Worm (Caenorhabditis elegans): ENCODE results near the gene pnk-4.
A peak's percentile ranks its signal among the peaks of the same experiment; 100 is the strongest.

Gene pnk-4

DNA sequence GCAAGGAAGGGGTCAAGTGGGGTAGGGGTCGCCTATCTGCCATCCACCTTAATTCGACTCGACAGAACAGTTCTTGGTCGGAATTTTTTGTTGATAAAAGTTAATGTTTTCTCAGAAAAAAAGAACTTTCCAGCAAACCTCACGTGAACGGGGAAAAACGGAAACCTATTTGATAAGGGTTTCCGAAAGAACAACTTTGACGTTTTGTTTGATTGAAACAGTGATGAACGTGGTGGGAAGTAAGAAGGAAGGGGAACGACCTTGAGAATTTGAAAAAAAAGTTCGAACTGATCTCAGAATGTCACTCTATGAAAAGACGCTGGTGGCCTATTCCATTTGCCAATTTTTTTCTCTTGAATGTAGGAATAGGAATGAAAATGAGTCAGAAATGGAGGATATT is 34.7 kb downstream of the pnk-4 start:
- TF ChIP-seq tbx-2 (tag; optimal IDR thresholded peaks at IDR 0.05) (no peak), skn-1 (tag; optimal IDR thresholded peaks at IDR 0.05) (no peak), egl-5 (tag; optimal IDR thresholded peaks at IDR 0.05) (no peak), ceh-28 (tag; optimal IDR thresholded peaks at IDR 0.05) (no peak), fos-1 (tag; optimal IDR thresholded peaks at IDR 0.05) (no peak), fkh-10 (GFP tag; optimal IDR thresholded peaks at IDR 0.05) (no peak), mml-1 (tag; optimal IDR thresholded peaks at IDR 0.05) (no peak), nhr-28 (tag; optimal IDR thresholded peaks at IDR 0.05) (no peak), nhr-25 (tag; optimal IDR thresholded peaks at IDR 0.05) (no peak), ceh-82 (tag; optimal IDR thresholded peaks at IDR 0.05) (no peak), nhr-43 (tag; optimal IDR thresholded peaks at IDR 0.05; ENCODE audit: poor library complexity, severe bottlenecking) (no peak), elt-2 (tag; optimal IDR thresholded peaks at IDR 0.05) (peak; percentile 36), nhr-67 (tag; optimal IDR thresholded peaks at IDR 0.05) (no peak), daf-12 (tag; optimal IDR thresholded peaks at IDR 0.05) (no peak), nhr-23 (tag; optimal IDR thresholded peaks at IDR 0.05) (peak; percentile 9), pha-4 (tag; optimal IDR thresholded peaks at IDR 0.05) (no peak)

DNA sequence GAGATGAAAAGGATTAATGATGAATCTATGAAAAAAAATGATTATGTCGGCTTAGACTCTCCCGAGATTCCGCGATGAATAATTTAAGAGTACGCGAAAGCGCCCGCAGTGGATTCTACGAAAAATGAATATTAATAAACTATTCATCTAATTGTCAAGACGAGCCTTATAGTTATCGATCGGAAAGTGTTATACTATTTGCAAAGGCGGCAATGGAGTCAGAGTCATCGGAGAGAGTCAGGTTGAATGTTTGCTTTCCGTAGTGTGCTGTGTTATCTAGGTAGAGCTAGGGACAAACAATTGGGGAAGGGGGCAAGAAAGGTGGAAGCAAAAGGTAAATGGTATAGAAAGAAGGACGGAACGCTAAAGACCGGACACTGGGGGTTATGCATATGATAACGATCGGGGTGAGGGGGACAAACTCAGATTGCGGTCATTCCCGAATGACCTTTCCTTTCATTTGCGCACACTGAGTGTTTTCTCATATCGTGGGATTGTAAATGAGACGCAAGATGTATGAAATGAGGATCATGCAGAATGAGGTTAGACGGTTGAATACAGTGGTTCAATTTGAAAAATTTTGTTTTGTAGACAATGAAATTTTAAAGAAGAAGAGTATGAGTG is 35.3 kb downstream of the pnk-4 start:
- TF ChIP-seq unc-39 (tag; optimal IDR thresholded peaks at IDR 0.05): no peak
- TF ChIP-seq egl-27 (tag; optimal IDR thresholded peaks at IDR 0.05): no peak
- no peak for TF ChIP-seq nhr-43 (tag; optimal IDR thresholded peaks at IDR 0.05; ENCODE audit: poor library complexity, severe bottlenecking)
- TF ChIP-seq nhr-25 (tag; optimal IDR thresholded peaks at IDR 0.05): peak; percentile 26
- no peak for TF ChIP-seq unc-62 (GFP tag; optimal IDR thresholded peaks at IDR 0.05)
- no peak for TF ChIP-seq ztf-4 (tag; optimal IDR thresholded peaks at IDR 0.05)
- TF ChIP-seq nhr-23 (tag; optimal IDR thresholded peaks at IDR 0.05): peak; percentile 18
- TF ChIP-seq nhr-77 (tag; optimal IDR thresholded peaks at IDR 0.05): no peak
- TF ChIP-seq skn-1 (tag; optimal IDR thresholded peaks at IDR 0.05): no peak
- peak; percentile 85 for TF ChIP-seq pha-4 (tag; optimal IDR thresholded peaks at IDR 0.05)
- TF ChIP-seq elt-3 (tag; optimal IDR thresholded peaks at IDR 0.05): no peak
- TF ChIP-seq fkh-2 (tag; optimal IDR thresholded peaks at IDR 0.05): no peak
- no peak for TF ChIP-seq ceh-28 (tag; optimal IDR thresholded peaks at IDR 0.05)
- TF ChIP-seq nhr-11 (tag; optimal IDR thresholded peaks at IDR 0.05): no peak
- TF ChIP-seq daf-12 (tag; optimal IDR thresholded peaks at IDR 0.05): no peak
- no peak for TF ChIP-seq lin-39 (tag; optimal IDR thresholded peaks at IDR 0.05)
- peak; percentile 30 for TF ChIP-seq pqm-1 (tag; optimal IDR thresholded peaks at IDR 0.05)
- TF ChIP-seq aly-2 (tag; optimal IDR thresholded peaks at IDR 0.05): no peak
- TF ChIP-seq elt-2 (tag; optimal IDR thresholded peaks at IDR 0.05): peak; percentile 22

DNA sequence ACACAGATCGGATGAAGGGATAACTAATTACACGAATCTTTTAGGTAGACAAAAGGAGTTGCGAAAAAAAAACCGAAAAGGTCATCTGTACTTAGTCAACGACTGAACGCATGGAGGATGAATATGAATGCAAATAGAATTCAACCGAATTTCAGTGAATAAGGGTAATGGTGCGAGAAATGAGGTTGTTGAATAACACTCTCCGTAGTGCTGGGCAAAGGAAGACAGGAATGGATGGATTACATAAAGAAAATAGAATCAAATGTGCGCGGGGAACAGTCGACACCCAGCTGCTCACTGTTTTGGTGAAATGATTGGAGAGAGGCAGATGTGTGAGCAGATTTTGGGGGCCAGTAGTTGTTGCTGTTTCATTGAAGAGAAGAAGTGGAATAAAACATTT is 36.6 kb downstream of the pnk-4 start:
- no peak for TF ChIP-seq nhr-43 (tag; optimal IDR thresholded peaks at IDR 0.05; ENCODE audit: poor library complexity, severe bottlenecking)
- peak; percentile 31 for TF ChIP-seq nhr-25 (tag; optimal IDR thresholded peaks at IDR 0.05)
- no peak for TF ChIP-seq nhr-77 (tag; optimal IDR thresholded peaks at IDR 0.05)

DNA sequence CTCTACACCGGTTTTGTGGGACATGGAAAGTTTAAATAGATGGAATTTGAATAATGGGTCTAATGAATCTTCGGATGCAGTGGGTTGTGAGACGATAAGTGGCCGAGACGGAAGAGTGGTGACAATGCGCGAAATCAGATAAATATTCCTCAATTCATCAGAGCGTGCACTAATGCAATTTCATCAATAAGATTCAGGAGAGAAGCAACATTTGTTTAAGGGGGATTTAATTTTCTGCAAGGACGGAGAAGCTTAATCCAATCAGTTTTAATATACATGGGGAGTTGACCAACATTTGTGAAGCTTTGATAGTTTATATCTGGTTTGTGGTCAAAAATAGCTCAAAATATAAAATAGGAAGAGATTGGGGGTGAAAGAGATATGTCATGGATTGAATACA is 41.8 kb downstream of the pnk-4 start:
- no peak for TF ChIP-seq nhr-77 (tag; optimal IDR thresholded peaks at IDR 0.05)
- TF ChIP-seq egl-5 (tag; optimal IDR thresholded peaks at IDR 0.05): no peak
- no peak for TF ChIP-seq elt-3 (tag; optimal IDR thresholded peaks at IDR 0.05)
- TF ChIP-seq mdl-1 (tag; optimal IDR thresholded peaks at IDR 0.05): no peak
- no peak for TF ChIP-seq R02D3.7 (tag; optimal IDR thresholded peaks at IDR 0.05)
- TF ChIP-seq mml-1 (tag; optimal IDR thresholded peaks at IDR 0.05): no peak
- no peak for TF ChIP-seq ceh-28 (tag; optimal IDR thresholded peaks at IDR 0.05)
- TF ChIP-seq pqm-1 (tag; optimal IDR thresholded peaks at IDR 0.05): no peak
- no peak for TF ChIP-seq daf-12 (tag; optimal IDR thresholded peaks at IDR 0.05)
- TF ChIP-seq fos-1 (tag; optimal IDR thresholded peaks at IDR 0.05): no peak

DNA sequence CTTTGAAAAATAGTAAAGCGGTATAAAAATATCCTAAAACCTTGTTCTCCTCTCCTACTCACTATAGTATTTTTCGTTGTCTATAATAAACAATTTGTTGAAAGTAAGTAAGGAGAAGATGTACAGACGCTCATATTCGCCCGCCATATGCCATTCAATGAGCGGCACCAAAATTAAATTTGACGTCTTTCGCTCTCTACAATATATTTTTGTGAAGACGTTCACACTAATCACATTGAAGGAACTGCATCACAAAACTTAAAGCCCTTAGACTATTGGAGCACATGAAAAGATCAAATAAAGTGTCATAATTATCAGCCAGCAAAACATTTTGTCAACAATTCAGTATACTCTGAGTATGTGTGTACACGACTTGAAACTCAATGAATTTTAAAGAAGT is 44.1 kb downstream of the pnk-4 start:
- TF ChIP-seq fkh-2 (tag; optimal IDR thresholded peaks at IDR 0.05) (no peak), egl-5 (tag; optimal IDR thresholded peaks at IDR 0.05) (no peak), nhr-12 (tag; optimal IDR thresholded peaks at IDR 0.05) (no peak), lsy-12 (tag; optimal IDR thresholded peaks at IDR 0.05) (no peak)

DNA sequence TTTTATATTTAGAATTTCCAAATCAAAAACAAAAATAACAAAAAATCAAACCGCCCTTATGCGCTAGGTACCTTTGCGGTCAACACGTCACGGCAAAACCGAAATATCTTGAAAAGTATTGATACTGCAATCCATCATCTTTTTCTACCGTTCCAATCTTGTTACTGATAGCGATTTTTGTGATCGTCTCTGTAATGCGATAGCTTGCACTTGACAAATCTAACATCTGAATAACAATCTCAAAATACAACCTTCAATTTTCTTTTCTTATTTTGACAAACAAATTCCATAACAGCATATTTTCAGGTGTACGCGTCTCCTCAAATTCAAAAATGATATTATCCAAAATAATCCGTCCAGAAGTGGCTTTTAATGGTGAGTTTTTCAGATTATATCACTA is 46.3 kb downstream of the pnk-4 start, which contains the start of gene tbc-7:
Gene tbc-7, plus strand, starts transcription at position 301 of the 400 bp plus-strand sequence.
- no peak for TF ChIP-seq egl-5 (tag; optimal IDR thresholded peaks at IDR 0.05)
- TF ChIP-seq nhr-76 (tag; optimal IDR thresholded peaks at IDR 0.05): no peak
- TF ChIP-seq ZK546.5 (tag; optimal IDR thresholded peaks at IDR 0.05): no peak
